Fruit fly (Drosophila melanogaster): Measurements from ENCODE around the gene AdipoR.

The AdipoR gene

dm6 chr3R:22596450-22596849 is 48.8 kb upstream of the AdipoR start (continued):
- TF ChIP-seq ci (GFP tag; IDR thresholded peaks at IDR 0.05) (peak; percentile 86), ato (GFP tag; IDR thresholded peaks at IDR 0.05; ENCODE audit: partially characterized antibody) (no peak), dmrt99B (tag; optimal IDR thresholded peaks at IDR 0.05) (peak; percentile 34), dan (GFP tag; IDR thresholded peaks at IDR 0.05) (no peak), dm (GFP tag; optimal IDR thresholded peaks at IDR 0.05) (peak; percentile 2), gcm2 (GFP tag; optimal IDR thresholded peaks at IDR 0.05) (no peak), Rx (GFP tag; IDR thresholded peaks at IDR 0.05) (no peak), Sin3A (optimal IDR thresholded peaks at IDR 0.05) (no peak), cg (GFP tag; optimal IDR thresholded peaks at IDR 0.05) (peak; percentile 56), fd3F (GFP tag; optimal IDR thresholded peaks at IDR 0.05) (peak; percentile 37), HmgD (GFP tag; optimal IDR thresholded peaks at IDR 0.05) (no peak), BtbVII (GFP tag; optimal IDR thresholded peaks at IDR 0.05) (peak; percentile 59), CG14860 (GFP tag; IDR thresholded peaks at IDR 0.05; ENCODE audit: partially characterized antibody) (no peak), Sox100B (GFP tag; optimal IDR thresholded peaks at IDR 0.05) (no peak), lilli (GFP tag; optimal IDR thresholded peaks at IDR 0.05) (no peak), sens (GFP tag) (peak; percentile 95), hb (GFP tag; IDR thresholded peaks at IDR 0.05; ENCODE audit: partially characterized antibody) (no peak), Hr51 (GFP tag; optimal IDR thresholded peaks at IDR 0.05) (no peak), lov (optimal IDR thresholded peaks at IDR 0.05) (no peak), lov (GFP tag; IDR thresholded peaks at IDR 0.05) (peak; percentile 59; the same call in 1 of the 3 replicates), MTF-1 (GFP tag; optimal IDR thresholded peaks at IDR 0.05; ENCODE audit: borderline replicate concordance) (peak; percentile 70), ken (GFP tag; IDR thresholded peaks at IDR 0.05) (no peak), CG10147 (GFP tag; optimal IDR thresholded peaks at IDR 0.05) (no peak), mld (GFP tag; IDR thresholded peaks at IDR 0.05; ENCODE audit: partially characterized antibody) (no peak), MESR4 (GFP tag; optimal IDR thresholded peaks at IDR 0.05) (no peak), Pdp1 (GFP tag; optimal IDR thresholded peaks at IDR 0.05) (peak; percentile 15 to 38), CG12744 (GFP tag; optimal IDR thresholded peaks at IDR 0.05) (peak; percentile 29), CG12104 (GFP tag; optimal IDR thresholded peaks at IDR 0.05) (no peak), Stat92E (GFP tag; optimal IDR thresholded peaks at IDR 0.05) (no peak), CG15514 (GFP tag; optimal IDR thresholded peaks at IDR 0.05) (peak; percentile 59), lmd (GFP tag; IDR thresholded peaks at IDR 0.05) (no peak), Usf (GFP tag; optimal IDR thresholded peaks at IDR 0.05) (no peak), CG7839 (tag; optimal IDR thresholded peaks at IDR 0.05) (no peak), Eip74EF (GFP tag; optimal IDR thresholded peaks at IDR 0.05) (no peak), phol (tag; optimal IDR thresholded peaks at IDR 0.05) (no peak), CG14441 (GFP tag; IDR thresholded peaks at IDR 0.05) (no peak; the same call in 1 of the 2 replicates), Atf-2 (GFP tag; optimal IDR thresholded peaks at IDR 0.05) (peak; percentile 26), fd96Cb (tag; optimal IDR thresholded peaks at IDR 0.05) (peak; percentile 4), nerfin-1 (tag; optimal IDR thresholded peaks at IDR 0.05) (no peak), CG12071 (GFP tag; optimal IDR thresholded peaks at IDR 0.05) (peak; percentile 65), CG4820 (GFP tag; optimal IDR thresholded peaks at IDR 0.05) (peak; percentile 14), pzg (GFP tag; optimal IDR thresholded peaks at IDR 0.05) (no peak), CoRest (tag; optimal IDR thresholded peaks at IDR 0.05) (peak; percentile 26), CG10431 (GFP tag; optimal IDR thresholded peaks at IDR 0.05) (no peak), Dll (GFP tag; IDR thresholded peaks at IDR 0.05; ENCODE audit: partially characterized antibody) (no peak), mam (GFP tag; optimal IDR thresholded peaks at IDR 0.05) (no peak), CG11695 (GFP tag; IDR thresholded peaks at IDR 0.05) (peak; percentile 73; the same call in 2 of the 3 replicates), CG1529 (GFP tag; optimal IDR thresholded peaks at IDR 0.05) (peak; percentile 36), HLH3B (GFP tag; IDR thresholded peaks at IDR 0.05) (peak; percentile 59; the same call in 1 of the 2 replicates), TFAM (GFP tag; optimal IDR thresholded peaks at IDR 0.05) (no peak)
